Worm (Caenorhabditis elegans) whole organism, mixed stage, embryonic: ENCODE data around the gene gpa-5.

Source experiments
- M03D4.4 ChIP-seq: sonication (generic microtip); optimal IDR thresholded peaks from 2 replicates; lab custom pipeline; 2017; ENCODE audit warnings: mild to moderate bottlenecking, missing genetic modification characterization, missing compliant biosample characterization
- bed-3 ChIP-seq: fragments of 200-800 bp; sonication (Bioruptor generic); optimal IDR thresholded peaks from 3 replicates; lab custom pipeline; 2018; ENCODE audit warnings: mild to moderate bottlenecking, missing genetic modification characterization, moderate library complexity, missing compliant biosample characterization
- ceh-39 ChIP-seq: fragments of 150-350 bp; optimal IDR thresholded peaks from 2 replicates; lab custom pipeline; 2014; ENCODE audit warnings: missing biosample characterization, missing genetic modification characterization
- ceh-43 ChIP-seq: fragments of 200-800 bp; sonication (Bioruptor generic); optimal IDR thresholded peaks from 2 replicates; lab custom pipeline; 2018; ENCODE audit warnings: mild to moderate bottlenecking, missing genetic modification characterization, moderate library complexity, missing compliant biosample characterization
- ceh-83 ChIP-seq: fragments of 200-800 bp; sonication (Bioruptor generic); optimal IDR thresholded peaks from 2 replicates; lab custom pipeline; 2018; ENCODE audit warnings: mild to moderate bottlenecking, missing genetic modification characterization, missing compliant biosample characterization
- cnd-1 ChIP-seq: fragments of 200-800 bp; sonication (Bioruptor generic); optimal IDR thresholded peaks from 2 replicates; lab custom pipeline; 2018; ENCODE audit warnings: mild to moderate bottlenecking, missing genetic modification characterization, missing compliant biosample characterization
- drap-1 ChIP-seq: fragments of 200-800 bp; sonication (Bioruptor generic); optimal IDR thresholded peaks from 3 replicates; lab custom pipeline; 2018; ENCODE audit warnings: mild to moderate bottlenecking, missing genetic modification characterization, missing compliant biosample characterization
- elt-1 ChIP-seq: sonication (generic microtip); optimal IDR thresholded peaks from 2 replicates; lab custom pipeline; 2017; ENCODE audit warnings: missing genetic modification characterization, mild to moderate bottlenecking, missing compliant biosample characterization, antibody characterized with exemption, moderate library complexity, borderline replicate concordance; ENCODE audit not compliant: insufficient read depth
- elt-3 ChIP-seq: fragments of 150-350 bp; optimal IDR thresholded peaks from 2 replicates; lab custom pipeline; 2014; ENCODE audit warnings: missing biosample characterization, missing genetic modification characterization
- flh-1 ChIP-seq: fragments of 200-800 bp; sonication (Bioruptor generic); optimal IDR thresholded peaks from 2 replicates; lab custom pipeline; 2018; ENCODE audit warnings: mild to moderate bottlenecking, missing genetic modification characterization, moderate library complexity, missing compliant biosample characterization
- hlh-1 ChIP-seq: fragments of 150-350 bp; optimal IDR thresholded peaks from 2 replicates; lab custom pipeline; 2014; ENCODE audit warnings: missing biosample characterization, missing genetic modification reagents, missing genetic modification characterization
- lin-13 ChIP-seq: fragments of 150-350 bp; optimal IDR thresholded peaks from 2 replicates; lab custom pipeline; 2014; ENCODE audit warnings: missing biosample characterization, missing genetic modification characterization
- lsy-2 ChIP-seq: fragments of 150-350 bp; optimal IDR thresholded peaks from 2 replicates; lab custom pipeline; 2014; ENCODE audit warnings: missing biosample characterization, missing genetic modification characterization
- mab-5 ChIP-seq: fragments of 150-350 bp; optimal IDR thresholded peaks from 2 replicates; lab custom pipeline; 2014; ENCODE audit warnings: missing biosample characterization, missing genetic modification characterization
- mep-1 ChIP-seq: fragments of 150-350 bp; optimal IDR thresholded peaks from 2 replicates; lab custom pipeline; 2017; ENCODE audit warnings: missing biosample characterization, missing genetic modification reagents, missing genetic modification characterization, inconsistent platforms
- mls-2 ChIP-seq: sonication (generic microtip); optimal IDR thresholded peaks from 2 replicates; lab custom pipeline; 2016; ENCODE audit warnings: mild to moderate bottlenecking, missing genetic modification characterization, moderate library complexity, missing compliant biosample characterization
- nhr-12 ChIP-seq: fragments of 150-350 bp; optimal IDR thresholded peaks from 2 replicates; lab custom pipeline; 2014; ENCODE audit warnings: missing biosample characterization, missing genetic modification characterization
- nhr-2 ChIP-seq: fragments of 150-350 bp; optimal IDR thresholded peaks from 2 replicates; lab custom pipeline; 2014; ENCODE audit warnings: missing biosample characterization, missing genetic modification characterization
- nhr-28 ChIP-seq: fragments of 150-350 bp; optimal IDR thresholded peaks from 2 replicates; lab custom pipeline; 2014; ENCODE audit warnings: missing biosample characterization, missing genetic modification characterization
- nhr-76 ChIP-seq: sonication (generic microtip); optimal IDR thresholded peaks from 2 replicates; lab custom pipeline; 2017; ENCODE audit warnings: missing biosample characterization, missing genetic modification characterization
- pha-4 ChIP-seq: fragments of 150-350 bp; optimal IDR thresholded peaks from 2 replicates; lab custom pipeline; 2018; ENCODE audit warnings: missing biosample characterization, missing genetic modification reagents, missing genetic modification characterization
- sem-2 ChIP-seq: fragments of 200-800 bp; sonication (Bioruptor generic); optimal IDR thresholded peaks from 2 replicates; lab custom pipeline; 2018; ENCODE audit warnings: mild to moderate bottlenecking, missing genetic modification characterization, missing compliant biosample characterization
- snpc-4 ChIP-seq: fragments of 150-350 bp; optimal IDR thresholded peaks from 2 replicates; lab custom pipeline; 2014; ENCODE audit warnings: missing biosample characterization, missing genetic modification characterization
- sptf-1 ChIP-seq: sonication (generic microtip); optimal IDR thresholded peaks from 2 replicates; lab custom pipeline; 2017; ENCODE audit warnings: mild to moderate bottlenecking, missing genetic modification characterization, moderate library complexity, missing compliant biosample characterization
- tbx-8 ChIP-seq: fragments of 200-800 bp; sonication (Bioruptor generic); optimal IDR thresholded peaks from 2 replicates; lab custom pipeline; 2018; ENCODE audit warnings: mild to moderate bottlenecking, missing genetic modification characterization, moderate library complexity, missing compliant biosample characterization
- unc-120 ChIP-seq: sonication (generic microtip); optimal IDR thresholded peaks from 2 replicates; lab custom pipeline; 2017; ENCODE audit warnings: missing genetic modification characterization, missing compliant biosample characterization; ENCODE audit not compliant: poor library complexity, severe bottlenecking
- unc-39 ChIP-seq: fragments of 150-350 bp; optimal IDR thresholded peaks from 2 replicates; lab custom pipeline; 2014; ENCODE audit warnings: missing biosample characterization, missing genetic modification characterization
- unc-62 ChIP-seq: fragments of 150-350 bp; optimal IDR thresholded peaks from 2 replicates; lab custom pipeline; 2014; ENCODE audit warnings: missing biosample characterization, missing genetic modification reagents, missing genetic modification characterization
- zip-8 ChIP-seq: fragments of 150-350 bp; optimal IDR thresholded peaks from 2 replicates; lab custom pipeline; 2014; ENCODE audit warnings: missing biosample characterization, missing genetic modification characterization
- ztf-11 ChIP-seq: fragments of 150-350 bp; optimal IDR thresholded peaks from 2 replicates; lab custom pipeline; 2014; ENCODE audit warnings: missing biosample characterization, missing genetic modification characterization

gpa-5 gene

ce11 chrX:2108682-2109081 lies 12.2 kb downstream of the gpa-5 start, which contains the start of gene F53B1.2:
TSS of gene F53B1.2 (plus strand) at chrX:2108982.
- no peak for TF ChIP-seq lin-13 (tag; lab: Kevin White, UChicago)
- TF ChIP-seq tbx-8 (GFP tag; lab: Kevin White, UChicago): no peak
- TF ChIP-seq drap-1 (GFP tag; lab: Kevin White, UChicago): no peak
- TF ChIP-seq sptf-1: no peak
- TF ChIP-seq snpc-4 (tag; lab: Kevin White, UChicago): no peak
- TF ChIP-seq ceh-83: no peak
- TF ChIP-seq unc-62 (GFP tag; lab: Kevin White, UChicago): no peak
- no peak for TF ChIP-seq nhr-12 (tag; lab: Kevin White, UChicago)
- TF ChIP-seq mab-5: no peak
- TF ChIP-seq elt-3: no peak
- no peak for TF ChIP-seq lsy-2 (tag; lab: Kevin White, UChicago)
- no peak for TF ChIP-seq cnd-1 (tag; lab: Kevin White, UChicago)
- TF ChIP-seq flh-1: no peak
- no peak for TF ChIP-seq unc-120
- TF ChIP-seq ceh-39 (tag; lab: Kevin White, UChicago): no peak

DNA sequence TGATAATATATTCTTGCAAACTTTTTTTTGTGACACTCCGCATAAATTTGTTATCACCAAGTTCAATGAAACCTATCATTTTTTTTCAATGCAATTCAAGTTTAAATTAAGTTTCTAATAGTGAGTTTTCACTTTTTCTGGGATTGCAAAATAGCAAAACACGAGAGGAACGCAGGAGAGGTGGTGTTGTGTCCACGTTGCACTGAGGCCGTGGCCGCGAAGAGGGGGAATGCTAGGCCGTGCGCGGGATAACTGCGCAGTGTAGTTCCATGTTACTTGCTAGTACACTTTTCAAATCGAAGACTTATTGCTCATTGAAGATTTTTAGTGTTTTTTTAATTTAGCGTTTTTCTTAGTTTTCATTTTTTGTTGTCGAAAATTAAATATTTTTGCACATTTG lies 12.7 kb downstream of the gpa-5 start:
- TF ChIP-seq M03D4.4 (no peak), drap-1 (GFP tag; lab: Kevin White, UChicago) (no peak), unc-120 (no peak), lsy-2 (tag; lab: Kevin White, UChicago) (no peak), nhr-76 (tag; lab: Kevin White, UChicago) (no peak), nhr-28 (no peak), elt-3 (no peak), ceh-39 (tag; lab: Kevin White, UChicago) (no peak), lin-13 (tag; lab: Kevin White, UChicago) (no peak), sem-2 (no peak), snpc-4 (tag; lab: Kevin White, UChicago) (no peak), sptf-1 (no peak), unc-39 (tag; lab: Kevin White, UChicago) (no peak), zip-8 (no peak)

DNA sequence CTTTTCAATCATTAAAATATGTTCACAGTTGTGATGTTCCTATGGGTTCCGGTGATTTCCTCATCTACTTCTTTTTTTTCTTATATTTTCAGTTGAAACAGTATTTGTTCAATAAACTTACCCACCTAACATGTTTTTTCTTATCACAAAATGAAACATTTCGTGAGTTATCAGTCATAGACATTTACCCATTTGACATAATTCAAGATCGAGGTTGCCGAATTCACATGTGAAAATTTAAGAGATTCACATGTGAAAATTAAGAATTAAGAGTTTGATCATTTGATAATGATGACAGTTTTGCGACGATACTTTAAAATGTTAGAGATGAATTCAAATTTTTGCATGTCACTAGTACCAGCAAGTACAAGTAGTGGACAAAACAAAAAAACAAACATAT lies 13.4 kb downstream of the gpa-5 start:
- TF ChIP-seq mab-5 (no peak), pha-4 (tag; lab: Kevin White, UChicago) (no peak), mls-2 (tag; lab: Kevin White, UChicago) (no peak), snpc-4 (tag; lab: Kevin White, UChicago) (no peak), sptf-1 (no peak), bed-3 (GFP tag; lab: Kevin White, UChicago) (no peak), nhr-2 (tag; lab: Kevin White, UChicago) (no peak), mep-1 (tag; lab: Kevin White, UChicago) (no peak), sem-2 (no peak)

DNA sequence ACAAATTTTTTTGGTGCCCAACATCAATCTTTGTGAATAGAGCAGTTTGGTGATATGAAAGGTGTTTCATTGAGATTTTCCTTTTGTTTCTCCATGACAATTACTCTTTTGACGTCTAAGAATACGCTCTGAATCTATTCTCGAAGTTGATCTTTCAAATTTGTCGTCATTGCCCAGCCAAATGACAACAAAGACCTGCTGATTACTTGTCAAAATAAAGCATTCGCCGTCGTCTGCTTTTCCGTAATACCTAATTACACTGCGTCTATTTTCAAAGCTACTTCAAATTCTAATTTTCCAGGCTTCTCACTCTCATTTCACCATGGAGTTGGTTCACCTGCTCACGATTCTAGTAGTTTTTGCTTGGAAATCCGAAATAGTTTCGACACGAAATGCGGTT lies 15.6 kb downstream of the gpa-5 start, which contains the start of gene F53B1.3:
Gene F53B1.3 (plus strand): TSS at position 301 of the 400 bp plus-strand sequence.
- TF ChIP-seq elt-3 (no peak), hlh-1 (tag; lab: Kevin White, UChicago) (no peak), zip-8 (no peak), nhr-28 (no peak), unc-120 (no peak), ceh-43 (GFP tag; lab: Kevin White, UChicago) (no peak), M03D4.4 (no peak), cnd-1 (tag; lab: Kevin White, UChicago) (no peak), flh-1 (no peak), pha-4 (tag; lab: Kevin White, UChicago) (no peak), nhr-2 (tag; lab: Kevin White, UChicago) (no peak), mep-1 (tag; lab: Kevin White, UChicago) (no peak), unc-62 (GFP tag; lab: Kevin White, UChicago) (no peak), elt-1 (tag; lab: Kevin White, UChicago) (no peak)

DNA sequence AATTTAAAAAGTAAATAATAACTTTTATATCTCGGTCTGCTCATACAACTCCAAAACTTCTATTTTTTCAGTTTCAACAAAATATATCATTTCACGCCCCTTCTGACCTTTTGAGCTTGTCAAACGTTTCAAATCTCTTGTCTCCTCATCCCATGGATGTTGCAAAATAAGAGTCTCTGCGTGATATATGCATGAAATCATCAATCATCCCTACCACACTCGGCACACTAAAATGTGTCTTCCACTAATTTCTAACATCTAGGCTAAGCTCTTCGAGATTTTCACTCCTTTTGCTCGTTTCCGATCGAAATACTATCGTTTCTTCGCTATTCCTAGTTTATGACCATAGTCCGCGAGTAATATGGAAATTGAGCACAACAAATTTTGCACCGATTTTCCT lies 21.9 kb downstream of the gpa-5 start:
- TF ChIP-seq nhr-12 (tag; lab: Kevin White, UChicago): no peak
- TF ChIP-seq, all 35 proteins: peak for 0

ce11 chrX:2096804-2097203 lies 24.1 kb downstream of the gpa-5 start, which contains the start of gene T21D9.2:
TSS of gene T21D9.2 (minus strand) at chrX:2096904.
- TF ChIP-seq ceh-83 (no peak), flh-1 (no peak), drap-1 (GFP tag; lab: Kevin White, UChicago) (no peak), nhr-2 (tag; lab: Kevin White, UChicago) (no peak), elt-3 (no peak), ceh-39 (tag; lab: Kevin White, UChicago) (no peak), ztf-11 (no peak), snpc-4 (tag; lab: Kevin White, UChicago) (no peak)
